1 fruit fly cellular context compared by ENCODE assay signal in the genomic region with DNA sequence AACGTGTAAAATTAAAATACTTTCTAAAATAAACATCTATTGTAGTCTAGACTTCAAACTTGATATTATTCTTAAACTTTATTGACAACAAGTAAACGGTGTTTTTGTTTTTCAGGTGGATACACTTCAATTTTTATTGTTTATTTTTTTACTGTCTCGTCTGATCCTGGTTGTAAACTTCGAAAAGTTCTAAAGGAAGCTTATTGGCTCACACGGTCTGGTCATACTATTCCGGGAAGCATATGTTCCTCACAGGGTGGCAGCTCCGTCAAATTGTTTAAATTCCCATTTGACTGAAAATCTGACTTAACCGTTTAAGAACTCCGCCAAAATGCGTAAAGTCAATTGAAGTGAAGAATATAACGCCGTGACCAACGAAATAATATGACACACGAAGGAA.
TF ChIP-seq lines count a peak whose summit lies in the region.

Gene CG11983 (plus strand): TSS at position 120 of the 400 bp plus-strand sequence.

TF ChIP-seq in whole organism, embryonic, 481 proteins besides CTCF, POLR2A, EP300 and RAD21 (continued from another document):
- no peak for TF ChIP-seq CG7963 (GFP tag; IDR thresholded peaks at IDR 0.05; lab: Robert Waterston, UW; ENCODE audit: partially characterized antibody)
- TF ChIP-seq her (GFP tag; optimal IDR thresholded peaks at IDR 0.05; lab: Kevin White, UChicago): no peak
- TF ChIP-seq en (GFP tag; optimal IDR thresholded peaks at IDR 0.05; lab: Kevin White, UChicago): no peak
- TF ChIP-seq CG8944 (GFP tag; optimal IDR thresholded peaks at IDR 0.05; lab: Kevin White, UChicago): no peak
- TF ChIP-seq CG11085 (GFP tag; IDR thresholded peaks at IDR 0.05; lab: Robert Waterston, UW): no peak
- TF ChIP-seq jumu (GFP tag; optimal IDR thresholded peaks at IDR 0.05; lab: Kevin White, UChicago): no peak
- TF ChIP-seq Ets97D (GFP tag; optimal IDR thresholded peaks at IDR 0.05; lab: Kevin White, UChicago): peak; percentile 73
- TF ChIP-seq Rfx (GFP tag; IDR thresholded peaks at IDR 0.05; lab: Robert Waterston, UW): no peak
- no peak for TF ChIP-seq ERR (GFP tag; optimal IDR thresholded peaks at IDR 0.05; lab: Kevin White, UChicago)
- no peak for TF ChIP-seq CG10267 (tag; optimal IDR thresholded peaks at IDR 0.05; lab: Kevin White, UChicago)
- TF ChIP-seq Nf-YB (GFP tag; optimal IDR thresholded peaks at IDR 0.05; lab: Kevin White, UChicago): no peak
- TF ChIP-seq Hr3 (GFP tag; optimal IDR thresholded peaks at IDR 0.05; lab: Kevin White, UChicago): no peak
- no peak for TF ChIP-seq esg (GFP tag; conservative IDR thresholded peaks at IDR 0.05; lab: Robert Waterston, UW)
- TF ChIP-seq CG8765 (GFP tag; IDR thresholded peaks at IDR 0.05; lab: Robert Waterston, UW): no peak
- TF ChIP-seq otp (GFP tag; IDR thresholded peaks at IDR 0.05; lab: Robert Waterston, UW): no peak
- TF ChIP-seq CG16815 (GFP tag; optimal IDR thresholded peaks at IDR 0.05; lab: Kevin White, UChicago): no peak
- TF ChIP-seq CG11560 (tag; IDR thresholded peaks at IDR 0.05; lab: Robert Waterston, UW): no peak
- peak; percentile 66 for TF ChIP-seq CG9797 (GFP tag; optimal IDR thresholded peaks at IDR 0.05; lab: Kevin White, UChicago)
- no peak for TF ChIP-seq zen (tag; optimal IDR thresholded peaks at IDR 0.05; lab: Kevin White, UChicago)
- no peak for TF ChIP-seq scrt (GFP tag; optimal IDR thresholded peaks at IDR 0.05; lab: Kevin White, UChicago)
- TF ChIP-seq crp (GFP tag; optimal IDR thresholded peaks at IDR 0.05; lab: Kevin White, UChicago): peak in 1 of 2 experiments; percentile 80
- TF ChIP-seq Dref (GFP tag; IDR thresholded peaks at IDR 0.05; lab: Robert Waterston, UW): no peak
- TF ChIP-seq Atf3 (GFP tag; optimal IDR thresholded peaks at IDR 0.05; lab: Kevin White, UChicago): no peak
- no peak for TF ChIP-seq CG12071 (GFP tag; optimal IDR thresholded peaks at IDR 0.05; lab: Kevin White, UChicago)
- TF ChIP-seq BEAF-32 (GFP tag; optimal IDR thresholded peaks at IDR 0.05; lab: Kevin White, UChicago): peak; percentile 30
- TF ChIP-seq CG5245 (GFP tag; optimal IDR thresholded peaks at IDR 0.05; lab: Kevin White, UChicago): no peak
- no peak for TF ChIP-seq tup (GFP tag; optimal IDR thresholded peaks at IDR 0.05; lab: Kevin White, UChicago)
- no peak for TF ChIP-seq jigr1 (GFP tag; IDR thresholded peaks at IDR 0.05; lab: Robert Waterston, UW)
- TF ChIP-seq Mrtf (GFP tag; IDR thresholded peaks at IDR 0.05; lab: Robert Waterston, UW): no peak
- TF ChIP-seq cg (GFP tag; optimal IDR thresholded peaks at IDR 0.05; lab: Kevin White, UChicago): no peak
- TF ChIP-seq bigmax (GFP tag; optimal IDR thresholded peaks at IDR 0.05; lab: Kevin White, UChicago): no peak
- no peak for TF ChIP-seq ham (GFP tag; IDR thresholded peaks at IDR 0.05; lab: Robert Waterston, UW)
- no peak for TF ChIP-seq Jarid2 (GFP tag; optimal IDR thresholded peaks at IDR 0.05; lab: Kevin White, UChicago)
- no peak for TF ChIP-seq sr (GFP tag; IDR thresholded peaks at IDR 0.05; lab: Robert Waterston, UW)
- no peak for TF ChIP-seq Lpt (GFP tag; optimal IDR thresholded peaks at IDR 0.05; lab: Kevin White, UChicago)
- TF ChIP-seq CG18599 (GFP tag; optimal IDR thresholded peaks at IDR 0.05; lab: Kevin White, UChicago): no peak
- TF ChIP-seq HmgD (GFP tag; optimal IDR thresholded peaks at IDR 0.05; lab: Kevin White, UChicago): no peak
- TF ChIP-seq PHDP (tag; optimal IDR thresholded peaks at IDR 0.05; lab: Kevin White, UChicago): no peak
- no peak for TF ChIP-seq CG6765 (GFP tag; optimal IDR thresholded peaks at IDR 0.05; lab: Kevin White, UChicago)
- TF ChIP-seq Bgb (GFP tag; IDR thresholded peaks at IDR 0.05; lab: Robert Waterston, UW; ENCODE audit: partially characterized antibody): no peak
- no peak for TF ChIP-seq CG15696 (tag; optimal IDR thresholded peaks at IDR 0.05; lab: Kevin White, UChicago)
- peak; percentile 83 for TF ChIP-seq pzg (GFP tag; optimal IDR thresholded peaks at IDR 0.05; lab: Kevin White, UChicago)
- peak; percentile 29 for TF ChIP-seq Dek (tag; optimal IDR thresholded peaks at IDR 0.05; lab: Kevin White, UChicago)
- no peak for TF ChIP-seq CG7987 (GFP tag; optimal IDR thresholded peaks at IDR 0.05; lab: Kevin White, UChicago)
- TF ChIP-seq CG2120 (GFP tag; optimal IDR thresholded peaks at IDR 0.05; lab: Kevin White, UChicago): peak; percentile 15
- no peak for TF ChIP-seq Hsf (GFP tag; optimal IDR thresholded peaks at IDR 0.05; lab: Kevin White, UChicago)
- no peak for TF ChIP-seq dan (GFP tag; IDR thresholded peaks at IDR 0.05; lab: Robert Waterston, UW)
- no peak for TF ChIP-seq HLH4C (GFP tag; IDR thresholded peaks at IDR 0.05; lab: Robert Waterston, UW; ENCODE audit: partially characterized antibody)
- TF ChIP-seq tin (GFP tag; optimal IDR thresholded peaks at IDR 0.05; lab: Kevin White, UChicago): no peak
- TF ChIP-seq z (GFP tag; IDR thresholded peaks at IDR 0.05; lab: Robert Waterston, UW): no peak
- no peak for TF ChIP-seq Atf6 (GFP tag; IDR thresholded peaks at IDR 0.05; lab: Robert Waterston, UW)
- no peak for TF ChIP-seq Dip2 (GFP tag; IDR thresholded peaks at IDR 0.05; lab: Robert Waterston, UW)
- no peak for TF ChIP-seq CG18764 (GFP tag; optimal IDR thresholded peaks at IDR 0.05; lab: Kevin White, UChicago)
- no peak for TF ChIP-seq Ravus (GFP tag; IDR thresholded peaks at IDR 0.05; lab: Robert Waterston, UW)
- peak in 1 of 3 experiments; percentile 79 for TF ChIP-seq Stat92E (GFP tag; optimal IDR thresholded peaks at IDR 0.05; lab: Kevin White, UChicago)
- no peak for TF ChIP-seq CG7372 (GFP tag; IDR thresholded peaks at IDR 0.05; lab: Robert Waterston, UW)
- peak; percentile 40 for TF ChIP-seq CG14710 (tag; optimal IDR thresholded peaks at IDR 0.05; lab: Kevin White, UChicago)
